Worm (Caenorhabditis elegans) whole organism, young adult: ENCODE data around the gene ZK896.1.
"Not testable (repeated sequence)": the region's sequence is repeated elsewhere in the genome, so short reads cannot be mapped to it uniquely, and the experiment has no call there.

Experiments
- aptf-3 ChIP-seq: fragments of 200-800 bp; sonication (Bioruptor generic); IDR thresholded peaks from 2 replicates; pipeline ENCODE4 v1.3.6; 2022; ENCODE audit warnings: missing genetic modification characterization, missing compliant biosample characterization
- egrh-3 ChIP-seq: fragments of 200-800 bp; sonication (Bioruptor generic); IDR thresholded peaks from 2 replicates; pipeline ENCODE4 v1.3.6; 2022; ENCODE audit warnings: missing genetic modification reagents, missing genetic modification characterization, missing compliant biosample characterization
- lag-1 ChIP-seq: fragments of 200-800 bp; sonication (Bioruptor generic); IDR thresholded peaks from 2 replicates; pipeline ENCODE4 v1.3.6; 2022; ENCODE audit warnings: missing genetic modification reagents, missing genetic modification characterization, missing compliant biosample characterization
- nfya-1 ChIP-seq: sonication (generic microtip); optimal IDR thresholded peaks from 2 replicates; lab custom pipeline; 2017; ENCODE audit warnings: antibody characterized with exemption, missing compliant biosample characterization, missing genetic modification characterization, borderline replicate concordance; ENCODE audit not compliant: insufficient read depth
- unc-62 ChIP-seq: fragments of 150-350 bp; optimal IDR thresholded peaks from 2 replicates; lab custom pipeline; 2014; ENCODE audit warnings: missing biosample characterization, missing genetic modification reagents, missing genetic modification characterization

DNA sequence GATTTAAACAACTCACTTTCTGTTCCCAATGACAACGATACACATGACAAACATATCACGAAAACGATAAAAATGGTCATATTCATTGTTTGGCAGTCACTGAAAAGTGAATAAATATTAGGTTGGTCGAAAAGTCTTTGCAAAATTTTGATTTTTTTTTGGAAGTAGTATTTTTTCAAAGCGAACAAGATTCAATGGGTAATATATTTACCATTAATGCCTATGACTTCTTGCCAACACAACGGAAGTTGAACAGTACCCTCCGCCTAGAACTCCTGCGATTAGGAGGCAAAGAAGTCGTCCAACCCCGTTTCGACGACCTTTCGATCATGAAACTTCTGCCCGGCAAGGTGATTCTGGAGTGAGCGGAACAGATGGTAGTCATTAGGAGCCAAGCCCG, at the start of gene ZK896.1:
- not testable (repeated sequence) for TF ChIP-seq aptf-3 (GFP tag; lab: Robert Waterston, UW); egrh-3 (GFP tag; lab: Robert Waterston, UW); nfya-1 (tag; lab: Kevin White, UChicago); unc-62; lag-1 (GFP tag; lab: Robert Waterston, UW)
